Worm (Caenorhabditis elegans) whole organism, mixed stage, embryonic: ENCODE results near the gene srbc-68.

Source experiments
- M03D4.4 ChIP-seq: sonication (generic microtip); optimal IDR thresholded peaks from 2 replicates; lab custom pipeline; 2017; ENCODE audit warnings: mild to moderate bottlenecking, missing genetic modification characterization, missing compliant biosample characterization
- bed-3 ChIP-seq: fragments of 200-800 bp; sonication (Bioruptor generic); optimal IDR thresholded peaks from 3 replicates; lab custom pipeline; 2018; ENCODE audit warnings: mild to moderate bottlenecking, missing genetic modification characterization, moderate library complexity, missing compliant biosample characterization
- blmp-1 ChIP-seq: fragments of 150-350 bp; optimal IDR thresholded peaks from 2 replicates; lab custom pipeline; 2014; ENCODE audit warnings: missing biosample characterization, missing genetic modification characterization
- ceh-39 ChIP-seq: fragments of 150-350 bp; optimal IDR thresholded peaks from 2 replicates; lab custom pipeline; 2014; ENCODE audit warnings: missing biosample characterization, missing genetic modification characterization
- ceh-43 ChIP-seq: fragments of 200-800 bp; sonication (Bioruptor generic); optimal IDR thresholded peaks from 2 replicates; lab custom pipeline; 2018; ENCODE audit warnings: mild to moderate bottlenecking, missing genetic modification characterization, moderate library complexity, missing compliant biosample characterization
- ceh-83 ChIP-seq: fragments of 200-800 bp; sonication (Bioruptor generic); optimal IDR thresholded peaks from 2 replicates; lab custom pipeline; 2018; ENCODE audit warnings: mild to moderate bottlenecking, missing genetic modification characterization, missing compliant biosample characterization
- ces-1 ChIP-seq: fragments of 150-350 bp; optimal IDR thresholded peaks from 2 replicates; lab custom pipeline; 2014; ENCODE audit warnings: missing biosample characterization, missing genetic modification reagents, missing genetic modification characterization
- cnd-1 ChIP-seq: fragments of 200-800 bp; sonication (Bioruptor generic); optimal IDR thresholded peaks from 2 replicates; lab custom pipeline; 2018; ENCODE audit warnings: mild to moderate bottlenecking, missing genetic modification characterization, missing compliant biosample characterization
- drap-1 ChIP-seq: fragments of 200-800 bp; sonication (Bioruptor generic); optimal IDR thresholded peaks from 3 replicates; lab custom pipeline; 2018; ENCODE audit warnings: mild to moderate bottlenecking, missing genetic modification characterization, missing compliant biosample characterization
- elt-1 ChIP-seq: sonication (generic microtip); optimal IDR thresholded peaks from 2 replicates; lab custom pipeline; 2017; ENCODE audit warnings: missing genetic modification characterization, mild to moderate bottlenecking, missing compliant biosample characterization, antibody characterized with exemption, moderate library complexity, borderline replicate concordance; ENCODE audit not compliant: insufficient read depth
- elt-3 ChIP-seq: fragments of 150-350 bp; optimal IDR thresholded peaks from 2 replicates; lab custom pipeline; 2014; ENCODE audit warnings: missing biosample characterization, missing genetic modification characterization
- ham-2 ChIP-seq: fragments of 200-800 bp; sonication (Bioruptor generic); optimal IDR thresholded peaks from 2 replicates; lab custom pipeline; 2018; ENCODE audit warnings: mild to moderate bottlenecking, missing genetic modification characterization, missing compliant biosample characterization
- lin-32 ChIP-seq: fragments of 200-800 bp; sonication (Bioruptor generic); optimal IDR thresholded peaks from 2 replicates; lab custom pipeline; 2018; ENCODE audit warnings: mild to moderate bottlenecking, missing genetic modification characterization, missing compliant biosample characterization
- lsy-2 ChIP-seq: fragments of 150-350 bp; optimal IDR thresholded peaks from 2 replicates; lab custom pipeline; 2014; ENCODE audit warnings: missing biosample characterization, missing genetic modification characterization
- mab-5 ChIP-seq: fragments of 150-350 bp; optimal IDR thresholded peaks from 2 replicates; lab custom pipeline; 2014; ENCODE audit warnings: missing biosample characterization, missing genetic modification characterization
- mep-1 ChIP-seq: fragments of 150-350 bp; optimal IDR thresholded peaks from 2 replicates; lab custom pipeline; 2017; ENCODE audit warnings: missing biosample characterization, missing genetic modification reagents, missing genetic modification characterization, inconsistent platforms
- mls-2 ChIP-seq: sonication (generic microtip); optimal IDR thresholded peaks from 2 replicates; lab custom pipeline; 2016; ENCODE audit warnings: mild to moderate bottlenecking, missing genetic modification characterization, moderate library complexity, missing compliant biosample characterization
- nhr-2 ChIP-seq: fragments of 150-350 bp; optimal IDR thresholded peaks from 2 replicates; lab custom pipeline; 2014; ENCODE audit warnings: missing biosample characterization, missing genetic modification characterization
- nhr-237 ChIP-seq: fragments of 150-350 bp; optimal IDR thresholded peaks from 2 replicates; lab custom pipeline; 2014; ENCODE audit warnings: missing biosample characterization, missing genetic modification characterization
- nhr-28 ChIP-seq: fragments of 150-350 bp; optimal IDR thresholded peaks from 2 replicates; lab custom pipeline; 2014; ENCODE audit warnings: missing biosample characterization, missing genetic modification characterization
- nhr-76 ChIP-seq: sonication (generic microtip); optimal IDR thresholded peaks from 2 replicates; lab custom pipeline; 2017; ENCODE audit warnings: missing biosample characterization, missing genetic modification characterization
- pha-4 ChIP-seq: fragments of 150-350 bp; optimal IDR thresholded peaks from 2 replicates; lab custom pipeline; 2018; ENCODE audit warnings: missing biosample characterization, missing genetic modification reagents, missing genetic modification characterization
- sem-2 ChIP-seq: fragments of 200-800 bp; sonication (Bioruptor generic); optimal IDR thresholded peaks from 2 replicates; lab custom pipeline; 2018; ENCODE audit warnings: mild to moderate bottlenecking, missing genetic modification characterization, missing compliant biosample characterization
- sptf-1 ChIP-seq: sonication (generic microtip); optimal IDR thresholded peaks from 2 replicates; lab custom pipeline; 2017; ENCODE audit warnings: mild to moderate bottlenecking, missing genetic modification characterization, moderate library complexity, missing compliant biosample characterization
- tbx-8 ChIP-seq: fragments of 200-800 bp; sonication (Bioruptor generic); optimal IDR thresholded peaks from 2 replicates; lab custom pipeline; 2018; ENCODE audit warnings: mild to moderate bottlenecking, missing genetic modification characterization, moderate library complexity, missing compliant biosample characterization
- unc-120 ChIP-seq: sonication (generic microtip); optimal IDR thresholded peaks from 2 replicates; lab custom pipeline; 2017; ENCODE audit warnings: missing genetic modification characterization, missing compliant biosample characterization; ENCODE audit not compliant: poor library complexity, severe bottlenecking
- unc-39 ChIP-seq: fragments of 150-350 bp; optimal IDR thresholded peaks from 2 replicates; lab custom pipeline; 2014; ENCODE audit warnings: missing biosample characterization, missing genetic modification characterization
- unc-62 ChIP-seq: fragments of 150-350 bp; optimal IDR thresholded peaks from 2 replicates; lab custom pipeline; 2014; ENCODE audit warnings: missing biosample characterization, missing genetic modification reagents, missing genetic modification characterization
- zip-8 ChIP-seq: fragments of 150-350 bp; optimal IDR thresholded peaks from 2 replicates; lab custom pipeline; 2014; ENCODE audit warnings: missing biosample characterization, missing genetic modification characterization

srbc-68 gene

DNA sequence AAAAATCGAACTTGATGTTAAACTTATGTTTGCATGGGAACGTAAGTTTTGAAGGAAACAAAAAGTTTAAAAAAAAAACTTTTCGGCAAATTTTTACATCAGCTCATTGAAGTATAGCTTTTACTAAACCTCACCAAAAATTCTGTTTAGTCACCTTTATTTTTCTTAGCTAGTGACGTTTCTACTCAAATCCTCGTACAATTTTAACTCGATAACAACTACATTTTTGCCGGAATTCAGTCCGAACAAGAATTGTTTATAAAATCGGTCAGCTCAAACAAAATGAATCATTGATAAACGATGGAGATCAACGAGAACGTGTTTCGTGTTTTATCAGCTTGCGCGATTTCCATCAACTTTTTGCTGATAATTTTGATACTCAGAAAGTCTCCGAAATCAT, 19.5 kb downstream of the srbc-68 start, which contains the start of gene str-260:
Gene str-260 (plus strand): TSS at position 301 of the 400 bp plus-strand sequence.
- no peak for TF ChIP-seq ceh-83 (GFP tag; lab: Kevin White, UChicago)
- no peak for TF ChIP-seq M03D4.4 (tag; lab: Kevin White, UChicago)
- no peak for TF ChIP-seq unc-120 (tag; lab: Kevin White, UChicago)
- no peak for TF ChIP-seq sptf-1 (tag; lab: Kevin White, UChicago)
- no peak for TF ChIP-seq cnd-1 (tag; lab: Kevin White, UChicago)
- no peak for TF ChIP-seq pha-4 (tag; lab: Kevin White, UChicago)
- no peak for TF ChIP-seq elt-3 (tag; lab: Kevin White, UChicago)
- no peak for TF ChIP-seq nhr-28 (tag; lab: Kevin White, UChicago)
- no peak for TF ChIP-seq nhr-2 (tag; lab: Kevin White, UChicago)
- no peak for TF ChIP-seq elt-1 (tag; lab: Kevin White, UChicago)
- TF ChIP-seq lin-32 (GFP tag; lab: Kevin White, UChicago): no peak
- no peak for TF ChIP-seq ces-1 (GFP tag; lab: Kevin White, UChicago)
- no peak for TF ChIP-seq nhr-237 (tag; lab: Kevin White, UChicago)
- TF ChIP-seq ceh-43 (GFP tag; lab: Kevin White, UChicago): no peak
- TF ChIP-seq mab-5 (tag; lab: Kevin White, UChicago): no peak
- no peak for TF ChIP-seq sem-2 (GFP tag; lab: Kevin White, UChicago)
- TF ChIP-seq tbx-8 (GFP tag; lab: Kevin White, UChicago): no peak

DNA sequence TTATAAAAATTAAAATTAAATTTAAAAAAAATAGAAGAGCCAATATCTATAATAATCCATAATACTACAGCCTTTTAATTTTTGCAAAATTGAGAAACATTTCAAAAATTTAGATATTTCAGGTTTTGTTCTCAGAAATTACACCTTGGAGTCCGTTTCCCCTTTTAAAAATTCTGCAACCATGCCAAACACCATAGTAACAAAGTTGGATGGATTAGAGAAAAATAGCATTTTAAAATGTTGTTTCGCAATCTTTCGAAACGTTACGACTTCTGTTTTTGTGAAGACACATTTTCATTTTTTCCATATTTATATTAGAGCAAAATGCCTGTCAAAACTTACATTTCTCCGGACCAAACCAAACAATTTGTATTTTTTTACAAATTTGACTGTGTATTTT, 21.4 kb downstream of the srbc-68 start, which contains the start of gene T24A6.7:
Gene T24A6.7 (plus strand): TSS at position 301 of the 400 bp plus-strand sequence.
- no peak for TF ChIP-seq ham-2 (GFP tag; lab: Kevin White, UChicago)
- no peak for TF ChIP-seq ces-1 (GFP tag; lab: Kevin White, UChicago)
- TF ChIP-seq M03D4.4 (tag; lab: Kevin White, UChicago): no peak
- no peak for TF ChIP-seq pha-4 (tag; lab: Kevin White, UChicago)
- no peak for TF ChIP-seq mls-2
- no peak for TF ChIP-seq ceh-39 (tag; lab: Kevin White, UChicago)
- TF ChIP-seq sptf-1 (tag; lab: Kevin White, UChicago): no peak

DNA sequence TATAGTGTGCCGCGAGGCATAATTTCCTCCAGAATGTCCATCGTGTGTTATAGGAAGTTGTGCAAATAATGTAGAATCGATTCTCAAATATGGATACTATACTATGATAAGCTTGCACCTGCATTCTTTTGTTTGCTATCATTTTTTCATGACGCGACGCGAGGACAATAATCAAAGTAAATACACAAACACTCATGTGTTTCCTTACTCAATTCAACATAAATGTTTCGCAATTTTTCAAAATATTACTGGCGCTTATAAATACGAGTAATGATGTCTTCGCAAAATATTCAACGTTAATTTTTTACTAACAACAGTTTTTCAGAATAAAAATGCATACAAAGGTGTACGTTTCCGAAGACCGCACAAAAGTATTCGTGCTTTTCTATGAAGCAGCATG, 23.2 kb downstream of the srbc-68 start, which contains the start of gene irg-1:
Gene irg-1 (plus strand): TSS at position 326 of the 400 bp plus-strand sequence.
- TF ChIP-seq mep-1 (no peak), pha-4 (tag; lab: Kevin White, UChicago) (no peak), ham-2 (GFP tag; lab: Kevin White, UChicago) (no peak), nhr-2 (tag; lab: Kevin White, UChicago) (no peak), zip-8 (tag; lab: Kevin White, UChicago) (no peak), M03D4.4 (tag; lab: Kevin White, UChicago) (no peak)

DNA sequence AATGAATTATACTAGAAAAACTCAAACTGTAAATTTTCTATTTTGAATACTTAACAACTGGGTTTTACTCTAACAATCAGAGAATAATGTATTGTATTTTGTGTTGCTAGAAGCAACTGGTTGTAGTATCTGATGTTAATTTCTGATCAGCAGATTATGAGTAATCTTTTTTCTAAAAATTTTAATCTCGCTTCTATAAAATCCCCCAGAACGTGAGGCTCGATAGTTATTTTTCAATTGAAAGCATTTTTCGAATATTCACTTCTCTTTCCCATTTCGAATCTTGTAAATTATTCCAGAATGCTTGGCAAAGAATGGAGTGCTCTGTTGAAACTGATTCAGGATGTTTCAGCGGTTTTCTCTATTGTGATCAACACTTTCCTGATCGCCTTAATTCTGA, 28.5 kb downstream of the srbc-68 start, which contains the start of gene str-227:
Gene str-227 (plus strand): TSS at position 301 of the 400 bp plus-strand sequence.
- no peak for TF ChIP-seq nhr-28 (tag; lab: Kevin White, UChicago)
- TF ChIP-seq lin-32 (GFP tag; lab: Kevin White, UChicago): no peak
- no peak for TF ChIP-seq elt-1 (tag; lab: Kevin White, UChicago)
- no peak for TF ChIP-seq ces-1 (GFP tag; lab: Kevin White, UChicago)
- TF ChIP-seq lsy-2 (tag; lab: Kevin White, UChicago): no peak
- no peak for TF ChIP-seq mab-5 (tag; lab: Kevin White, UChicago)
- TF ChIP-seq blmp-1 (tag; lab: Kevin White, UChicago): no peak
- TF ChIP-seq zip-8 (tag; lab: Kevin White, UChicago): no peak
- TF ChIP-seq bed-3: no peak
- TF ChIP-seq nhr-76: no peak
- no peak for TF ChIP-seq ceh-83 (GFP tag; lab: Kevin White, UChicago)
- no peak for TF ChIP-seq pha-4 (tag; lab: Kevin White, UChicago)

DNA sequence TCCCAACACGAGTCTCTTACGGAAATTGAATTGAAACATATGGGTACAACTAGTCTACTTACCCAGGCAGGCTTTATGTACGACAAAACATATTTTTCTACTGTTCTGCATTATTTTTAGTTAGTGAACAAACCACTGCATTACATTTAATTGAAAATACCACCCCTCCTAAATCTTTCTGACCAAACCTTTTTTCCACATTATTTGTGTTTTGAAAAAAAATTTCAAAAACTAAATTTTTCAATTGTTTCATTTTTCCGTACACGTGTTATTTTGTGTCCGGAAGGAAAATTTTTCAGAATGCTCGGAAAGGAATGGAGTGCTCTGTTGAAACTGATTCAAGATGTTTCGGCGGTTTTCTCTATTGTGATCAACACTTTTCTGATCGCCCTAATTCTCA, 34.0 kb downstream of the srbc-68 start, which contains the start of gene str-226:
Gene str-226 (plus strand): TSS at position 301 of the 400 bp plus-strand sequence.
- no peak for TF ChIP-seq tbx-8 (GFP tag; lab: Kevin White, UChicago)
- TF ChIP-seq cnd-1 (tag; lab: Kevin White, UChicago): no peak
- no peak for TF ChIP-seq mep-1
- TF ChIP-seq mab-5 (tag; lab: Kevin White, UChicago): no peak
- TF ChIP-seq unc-62 (GFP tag; lab: Kevin White, UChicago): no peak
- TF ChIP-seq nhr-76: no peak
- TF ChIP-seq nhr-237 (tag; lab: Kevin White, UChicago): no peak
- TF ChIP-seq unc-39 (tag; lab: Kevin White, UChicago): no peak
- no peak for TF ChIP-seq pha-4 (tag; lab: Kevin White, UChicago)
- TF ChIP-seq drap-1 (GFP tag; lab: Kevin White, UChicago): no peak
- no peak for TF ChIP-seq mls-2
- no peak for TF ChIP-seq ceh-43 (GFP tag; lab: Kevin White, UChicago)
- TF ChIP-seq nhr-28 (tag; lab: Kevin White, UChicago): no peak
- TF ChIP-seq unc-120 (tag; lab: Kevin White, UChicago): no peak
- TF ChIP-seq nhr-2 (tag; lab: Kevin White, UChicago): no peak
- TF ChIP-seq ham-2 (GFP tag; lab: Kevin White, UChicago): no peak
- TF ChIP-seq lsy-2 (tag; lab: Kevin White, UChicago): no peak
- TF ChIP-seq elt-3 (tag; lab: Kevin White, UChicago): no peak
- TF ChIP-seq bed-3: no peak
- TF ChIP-seq, all 35 proteins: peak for 0
